Worm (Caenorhabditis elegans): ENCODE results near the gene Y116A8B.4.

ce11 chrIV:17216048-17216447 is 7.5 kb upstream of the Y116A8B.4 start, which contains the start of gene Y116A8B.1:
- TF ChIP-seq sea-1 (GFP tag; conservative IDR thresholded peaks at IDR 0.05) = no peak
- TF ChIP-seq B0310.2 (tag; optimal IDR thresholded peaks at IDR 0.05) = no peak
- TF ChIP-seq ceh-36 (tag; optimal IDR thresholded peaks at IDR 0.05) = no peak
- no peak for TF ChIP-seq hnd-1 (tag; optimal IDR thresholded peaks at IDR 0.05)
- TF ChIP-seq hmbx-1 (tag; optimal IDR thresholded peaks at IDR 0.05) = no peak
- no peak for TF ChIP-seq ama-1 (optimal IDR thresholded peaks at IDR 0.05)
- no peak for TF ChIP-seq scrt-1 (GFP tag; IDR thresholded peaks at IDR 0.05)
